Worm (Caenorhabditis elegans) whole organism, L4/young adult: Measurements from ENCODE around the gene Y102E9.3.

ENCODE experiments used
- W03F9.2 ChIP-seq: fragments of 150-350 bp; optimal IDR thresholded peaks from 2 replicates; lab custom pipeline; 2014; ENCODE audit warnings: missing biosample characterization, missing genetic modification characterization
- dao-5 ChIP-seq: sonication (generic microtip); optimal IDR thresholded peaks from 2 replicates; lab custom pipeline; 2016; ENCODE audit warnings: missing genotype, missing genetic modification characterization, moderate library complexity, missing compliant biosample characterization
- him-1 ChIP-seq: sonication (generic microtip); optimal IDR thresholded peaks from 2 replicates; lab custom pipeline; 2016; ENCODE audit warnings: missing genotype, missing genetic modification reagents, missing genetic modification characterization, missing compliant biosample characterization

The Y102E9.3 gene

ce11 chrIII:6734420-6734819 is at the start of gene Y102E9.3:
Gene Y102E9.3 (minus strand): TSS chrIII:6734520.
- TF ChIP-seq dao-5, result no peak
- no peak for TF ChIP-seq him-1
- no peak for TF ChIP-seq W03F9.2 (tag; lab: Kevin White, UChicago)

- TF ChIP-seq dao-5, result no peak
Observed at ce11 chrIII:6756769-6757168, 22.4 kb upstream of the Y102E9.3 start.

ce11 chrIII:6752612-6753011 is 18.3 kb upstream of the Y102E9.3 start:
- TF ChIP-seq dao-5 (no peak), him-1 (no peak), W03F9.2 (tag; lab: Kevin White, UChicago) (no peak)

- no peak for TF ChIP-seq dao-5
- TF ChIP-seq W03F9.2 (tag; lab: Kevin White, UChicago), result no peak
- TF ChIP-seq him-1, result no peak
Observed at ce11 chrIII:6746668-6747067, 12.3 kb upstream of the Y102E9.3 start.

- TF ChIP-seq dao-5 (no peak), him-1 (no peak), W03F9.2 (tag; lab: Kevin White, UChicago) (no peak)
Observed at ce11 chrIII:6746008-6746407, 11.7 kb upstream of the Y102E9.3 start, which contains the start of gene dig-1. Gene dig-1 (plus strand): TSS chrIII:6746308.

ce11 chrIII:6742597-6742996 is 8.3 kb upstream of the Y102E9.3 start:
- TF ChIP-seq him-1 (no peak), W03F9.2 (tag; lab: Kevin White, UChicago) (no peak), dao-5 (no peak)

- TF ChIP-seq dao-5 (no peak), him-1 (no peak), W03F9.2 (tag; lab: Kevin White, UChicago) (no peak)
Observed at ce11 chrIII:6740072-6740471, 5.8 kb upstream of the Y102E9.3 start.

- TF ChIP-seq him-1, result no peak
- no peak for TF ChIP-seq dao-5
- TF ChIP-seq W03F9.2 (tag; lab: Kevin White, UChicago), result no peak
Observed at ce11 chrIII:6736971-6737370, 2.7 kb upstream of the Y102E9.3 start, which contains the start of gene K07E12.2. Gene K07E12.2 (plus strand): TSS chrIII:6737271.

- TF ChIP-seq W03F9.2 (tag; lab: Kevin White, UChicago) (no peak), dao-5 (no peak), him-1 (no peak)
Observed at ce11 chrIII:6736566-6736965, 2.2 kb upstream of the Y102E9.3 start, which contains the start of gene Y102E9.6. Gene Y102E9.6 (minus strand): TSS chrIII:6736666.

- TF ChIP-seq dao-5, result no peak
- no peak for TF ChIP-seq W03F9.2 (tag; lab: Kevin White, UChicago)
- TF ChIP-seq him-1, result no peak
Observed at ce11 chrIII:6731285-6731684, 3.0 kb downstream of the Y102E9.3 start.

ce11 chrIII:6730185-6730850 is 4.0 kb downstream of the Y102E9.3 start, which contains the start of the genes Y102E9.5 and odr-4:
Gene Y102E9.5 (minus strand): TSS chrIII:6730285.
Gene odr-4 (plus strand): TSS chrIII:6730800.
- TF ChIP-seq him-1 (no peak), W03F9.2 (tag; lab: Kevin White, UChicago) (no peak), dao-5 (no peak)

ce11 chrIII:6725489-6725888 is 8.8 kb downstream of the Y102E9.3 start, which contains the start of gene wdr-4:
Gene wdr-4 (plus strand): TSS chrIII:6725789.
- TF ChIP-seq him-1 (no peak), dao-5 (no peak), W03F9.2 (tag; lab: Kevin White, UChicago) (no peak)

ce11 chrIII:6723089-6723488 is 11.2 kb downstream of the Y102E9.3 start, which contains the start of gene F37A4.1:
Gene F37A4.1 (plus strand): TSS chrIII:6723389.
- TF ChIP-seq W03F9.2 (tag; lab: Kevin White, UChicago) (no peak), dao-5 (no peak), him-1 (no peak)

- TF ChIP-seq W03F9.2 (tag; lab: Kevin White, UChicago), result no peak
- TF ChIP-seq dao-5, result no peak
- no peak for TF ChIP-seq him-1
Observed at ce11 chrIII:6722208-6722679, 12.1 kb downstream of the Y102E9.3 start, which contains the start of the genes bath-41 and F37A4.2. Gene bath-41 (minus strand): TSS chrIII:6722258. Gene F37A4.2 (plus strand): TSS chrIII:6722454.

ce11 chrIII:6718270-6718669 is 16.1 kb downstream of the Y102E9.3 start, which contains the start of gene F37A4.3:
Gene F37A4.3 (plus strand): TSS chrIII:6718570.
- TF ChIP-seq W03F9.2 (tag; lab: Kevin White, UChicago), result no peak
- no peak for TF ChIP-seq dao-5
- no peak for TF ChIP-seq him-1
